Worm (Caenorhabditis elegans) whole organism, late embryonic: ENCODE results near the gene T05G5.1.

Experiments used
- C08G9.2 ChIP-seq: sonication (generic microtip); optimal IDR thresholded peaks from 2 replicates; lab custom pipeline; 2016; ENCODE audit warnings: mild to moderate bottlenecking, missing genetic modification characterization, moderate library complexity, missing compliant biosample characterization
- elt-4 ChIP-seq: sonication (generic microtip); optimal IDR thresholded peaks from 2 replicates; lab custom pipeline; 2016; ENCODE audit warnings: missing genetic modification characterization, missing compliant biosample characterization
- nhr-232 ChIP-seq: sonication (generic microtip); optimal IDR thresholded peaks from 2 replicates; lab custom pipeline; 2016; ENCODE audit warnings: missing genetic modification characterization, missing compliant biosample characterization
- rnt-1 ChIP-seq: sonication (generic microtip); optimal IDR thresholded peaks from 2 replicates; lab custom pipeline; 2016; ENCODE audit warnings: missing genetic modification characterization, missing compliant biosample characterization

DNA sequence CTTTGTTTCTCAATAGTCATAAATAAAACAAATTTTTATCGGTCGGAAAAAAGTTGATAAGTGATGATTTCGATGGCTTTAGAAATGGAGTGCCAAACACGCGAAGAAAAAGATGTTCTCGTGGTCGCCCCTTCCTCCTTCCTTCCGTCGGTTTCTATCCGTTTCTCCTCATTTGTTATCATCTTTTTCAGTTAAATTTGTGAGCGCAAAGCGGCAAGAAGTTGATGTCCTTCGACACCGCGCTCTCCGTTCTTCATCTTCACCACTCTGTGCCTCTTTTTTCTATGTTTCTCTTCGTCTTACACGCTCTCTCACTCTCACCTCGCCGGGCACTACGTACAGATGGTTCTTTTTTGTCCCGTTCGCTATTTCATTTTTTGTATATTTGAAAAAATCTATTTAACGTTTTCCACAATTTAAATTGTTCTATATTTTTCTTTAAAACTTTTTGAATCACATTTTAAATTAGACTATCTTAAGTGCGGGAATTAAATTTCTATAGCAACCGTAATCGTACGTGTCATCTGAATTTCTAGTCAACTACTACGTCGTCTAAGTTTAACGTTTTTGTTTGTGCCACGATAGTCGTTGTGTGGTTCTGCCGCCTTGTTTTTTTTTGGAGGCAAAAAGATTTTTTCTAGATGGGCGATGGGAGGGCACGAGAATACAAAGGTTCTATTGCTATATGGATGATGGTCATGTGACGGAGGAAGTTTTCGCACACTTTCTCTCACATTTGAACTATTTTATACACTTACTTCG lies 44.3 kb downstream of the T05G5.1 start:
- no peak for TF ChIP-seq nhr-232
- no peak for TF ChIP-seq elt-4 (tag; lab: Kevin White, UChicago)
- TF ChIP-seq rnt-1: no peak
- TF ChIP-seq C08G9.2 (tag; lab: Kevin White, UChicago): no peak
